Fruit fly (Drosophila melanogaster): ENCODE results near the gene Npc2d.
A peak's percentile ranks its signal among the peaks of the same experiment; 100 is the strongest.

Gene Npc2d

DNA sequence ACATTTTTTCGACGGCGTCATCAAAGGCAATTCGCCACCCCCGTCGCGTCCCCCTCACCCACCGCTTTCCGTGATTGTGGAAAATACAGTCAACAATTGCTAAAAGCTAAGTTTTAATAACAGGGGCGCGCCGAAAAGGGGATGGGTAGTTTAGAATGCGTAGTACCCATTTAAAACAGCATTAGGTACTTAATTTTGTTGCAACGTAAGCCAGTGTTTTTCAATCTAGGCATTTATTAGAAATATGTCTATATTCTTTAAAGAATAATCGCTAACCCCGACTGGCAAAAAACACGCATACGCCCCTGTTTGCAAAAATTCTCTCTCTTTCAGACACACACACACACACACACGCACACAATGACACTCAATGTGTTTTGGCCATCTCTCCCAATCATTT is 29.0 kb upstream of the Npc2d start (continued):
- TF ChIP-seq CG10274 (GFP tag; optimal IDR thresholded peaks at IDR 0.05) = peak; percentile 22
- no peak for TF ChIP-seq CG5180 (GFP tag; optimal IDR thresholded peaks at IDR 0.05)
- TF ChIP-seq trem (tag; optimal IDR thresholded peaks at IDR 0.05) = no peak
- no peak for TF ChIP-seq CG3726 (GFP tag; IDR thresholded peaks at IDR 0.05)
- TF ChIP-seq CG11696 (GFP tag; IDR thresholded peaks at IDR 0.05) = no peak
- TF ChIP-seq bowl (GFP tag; IDR thresholded peaks at IDR 0.05) = no peak
- no peak for TF ChIP-seq pan (optimal IDR thresholded peaks at IDR 0.05)
- TF ChIP-seq pan (GFP tag; optimal IDR thresholded peaks at IDR 0.05 in 1 of 2, IDR thresholded peaks at IDR 0.05 in 1 of 2) = peak in 1 of 2 experiments; percentile 61
- TF ChIP-seq fu2 (GFP tag; optimal IDR thresholded peaks at IDR 0.05) = peak; percentile 63
- no peak for TF ChIP-seq CG7963 (GFP tag; IDR thresholded peaks at IDR 0.05; ENCODE audit: partially characterized antibody)
- TF ChIP-seq Rx (GFP tag; IDR thresholded peaks at IDR 0.05) = no peak
- TF ChIP-seq otp (GFP tag; IDR thresholded peaks at IDR 0.05) = no peak
- no peak for TF ChIP-seq NC2α (GFP tag; optimal IDR thresholded peaks at IDR 0.05)
- TF ChIP-seq bsh (GFP tag; optimal IDR thresholded peaks at IDR 0.05) = no peak
- no peak for TF ChIP-seq CG1602 (GFP tag; optimal IDR thresholded peaks at IDR 0.05)
- TF ChIP-seq onecut (GFP tag; IDR thresholded peaks at IDR 0.05) = no peak
- TF ChIP-seq lilli (GFP tag; optimal IDR thresholded peaks at IDR 0.05) = peak; percentile 79
- peak; percentile 68 for TF ChIP-seq Fer3 (tag; optimal IDR thresholded peaks at IDR 0.05)
- no peak for TF ChIP-seq pfk (GFP tag; optimal IDR thresholded peaks at IDR 0.05)
- TF ChIP-seq Adf1 (GFP tag; IDR thresholded peaks at IDR 0.05) = no peak
- no peak for TF ChIP-seq CG34224 (GFP tag; IDR thresholded peaks at IDR 0.05; ENCODE audit: partially characterized antibody)
- TF ChIP-seq CG9609 (GFP tag; optimal IDR thresholded peaks at IDR 0.05) = no peak
- no peak for TF ChIP-seq CG31388 (GFP tag; optimal IDR thresholded peaks at IDR 0.05)
- TF ChIP-seq al (GFP tag; IDR thresholded peaks at IDR 0.05) = peak; percentile 80
- TF ChIP-seq Taf1 (GFP tag; IDR thresholded peaks at IDR 0.05) = peak; percentile 66
- TF ChIP-seq ap (GFP tag; IDR thresholded peaks at IDR 0.05) = no peak
- TF ChIP-seq lbe (GFP tag; optimal IDR thresholded peaks at IDR 0.05) = peak; percentile 87
- TF ChIP-seq CG3847 (GFP tag; IDR thresholded peaks at IDR 0.05) = peak; percentile 50
- TF ChIP-seq C15 (GFP tag; IDR thresholded peaks at IDR 0.05) = 0 out of 3 replicates have a peak, but pooled peaks have one; percentile 61
- TF ChIP-seq CG9932 (GFP tag; IDR thresholded peaks at IDR 0.05) = peak; percentile 86
- TF ChIP-seq tap (tag; optimal IDR thresholded peaks at IDR 0.05) = no peak
- TF ChIP-seq CG10147 (GFP tag; optimal IDR thresholded peaks at IDR 0.05) = peak; percentile 66
- peak; percentile 67 for TF ChIP-seq CG9215 (GFP tag; IDR thresholded peaks at IDR 0.05)
- TF ChIP-seq CG13624 (GFP tag; optimal IDR thresholded peaks at IDR 0.05) = peak; percentile 61
- TF ChIP-seq CG18011 (GFP tag; optimal IDR thresholded peaks at IDR 0.05) = no peak
- peak; percentile 71 for TF ChIP-seq CG7786 (GFP tag; optimal IDR thresholded peaks at IDR 0.05)
- no peak for TF ChIP-seq nom (GFP tag; optimal IDR thresholded peaks at IDR 0.05)
- TF ChIP-seq CG7839 (tag; optimal IDR thresholded peaks at IDR 0.05) = peak; percentile 61
- TF ChIP-seq CG1024 (GFP tag; IDR thresholded peaks at IDR 0.05) = no peak
- no peak for TF ChIP-seq chn (GFP tag; optimal IDR thresholded peaks at IDR 0.05)
- no peak for TF ChIP-seq ro (GFP tag; IDR thresholded peaks at IDR 0.05)
- TF ChIP-seq sqz (GFP tag; optimal IDR thresholded peaks at IDR 0.05) = no peak
- TF ChIP-seq sd (tag; optimal IDR thresholded peaks at IDR 0.05) = peak; percentile 7
- no peak for TF ChIP-seq Max (GFP tag; optimal IDR thresholded peaks at IDR 0.05)
- TF ChIP-seq Opbp (GFP tag; IDR thresholded peaks at IDR 0.05; ENCODE audit: partially characterized antibody) = no peak
- TF ChIP-seq Awh (GFP tag; IDR thresholded peaks at IDR 0.05) = no peak
- no peak for TF ChIP-seq Deaf1 (tag; optimal IDR thresholded peaks at IDR 0.05)
- no peak for TF ChIP-seq Abd-B (GFP tag; optimal IDR thresholded peaks at IDR 0.05)
- no peak for TF ChIP-seq CG6791 (GFP tag; IDR thresholded peaks at IDR 0.05; ENCODE audit: partially characterized antibody)
- TF ChIP-seq CG33213 (GFP tag; optimal IDR thresholded peaks at IDR 0.05) = no peak
- no peak for TF ChIP-seq cato (GFP tag; optimal IDR thresholded peaks at IDR 0.05; ENCODE audit: borderline replicate concordance)
- no peak for TF ChIP-seq zen (tag; optimal IDR thresholded peaks at IDR 0.05)
